Fruit fly (Drosophila melanogaster) whole organism, embryonic: ENCODE results near the gene rdog.
A peak's percentile ranks its signal among the peaks of the same experiment; 100 is the strongest.

ENCODE experiments used
- Ada2b ChIP-seq: fragments of 200-800 bp; sonication (Bioruptor generic); IDR thresholded peaks from 2 replicates; pipeline ENCODE4 v1.3.6; 2022; ENCODE audit warnings: missing biosample characterization, missing genetic modification characterization
- CG10654 ChIP-seq: fragments of 200-800 bp; sonication (Bioruptor generic); optimal IDR thresholded peaks from 2 replicates; lab custom pipeline; 2016; ENCODE audit warnings: missing biosample characterization, missing genetic modification characterization
- CG11456 ChIP-seq: fragments of 200-800 bp; sonication (Bioruptor generic); IDR thresholded peaks from 3 replicates; pipeline ENCODE4 v1.3.6; 2022; ENCODE audit warnings: missing biosample characterization, missing genetic modification characterization
- CG12236 ChIP-seq: fragments of 200-800 bp; sonication (Bioruptor generic); optimal IDR thresholded peaks from 2 replicates; lab custom pipeline; 2016; ENCODE audit warnings: missing biosample characterization, missing genetic modification characterization
- CG12659 ChIP-seq: fragments of 200-800 bp; sonication (Bioruptor generic); optimal IDR thresholded peaks from 3 replicates; lab custom pipeline; 2017; ENCODE audit warnings: mild to moderate bottlenecking, missing biosample characterization, missing genetic modification reagents, missing genetic modification characterization
- CG14667 ChIP-seq: fragments of 200-800 bp; sonication (Bioruptor generic); IDR thresholded peaks from 2 replicates; pipeline ENCODE4 v1.3.6; 2022; ENCODE audit warnings: missing biosample characterization, missing genetic modification characterization
- CG15269 ChIP-seq: fragments of 200-800 bp; sonication (Bioruptor generic); optimal IDR thresholded peaks from 2 replicates; lab custom pipeline; 2018; ENCODE audit warnings: missing biosample characterization, mild to moderate bottlenecking, missing genetic modification characterization, moderate library complexity
- CG1529 ChIP-seq: fragments of 200-800 bp; sonication (Bioruptor generic); optimal IDR thresholded peaks from 3 replicates; lab custom pipeline; 2018; ENCODE audit warnings: missing biosample characterization, missing genetic modification characterization
- CG15601 ChIP-seq: fragments of 200-800 bp; sonication (Bioruptor generic); optimal IDR thresholded peaks from 3 replicates; lab custom pipeline; 2019; ENCODE audit warnings: missing biosample characterization, mild to moderate bottlenecking, missing genetic modification characterization, moderate library complexity
- CG17328 ChIP-seq: fragments of 200-800 bp; sonication (Bioruptor generic); IDR thresholded peaks from 2 replicates; pipeline ENCODE4 v1.3.6; 2022; ENCODE audit warnings: missing biosample characterization, missing genetic modification characterization
- CG17612 ChIP-seq: fragments of 200-800 bp; sonication (Bioruptor generic); IDR thresholded peaks from 2 replicates; pipeline ENCODE4 v1.3.6; 2022; ENCODE audit warnings: missing biosample characterization, missing genetic modification characterization
- CG2199 ChIP-seq: fragments of 200-800 bp; sonication (Bioruptor generic); IDR thresholded peaks from 3 replicates; pipeline ENCODE4 v1.3.6; 2022; ENCODE audit warnings: missing biosample characterization, missing genetic modification characterization
- CG32772 ChIP-seq: fragments of 200-800 bp; sonication (Bioruptor generic); IDR thresholded peaks from 2 replicates; pipeline ENCODE4 v1.3.6; 2022; ENCODE audit warnings: missing biosample characterization, missing genetic modification characterization
- CG3407 ChIP-seq: fragments of 200-800 bp; sonication (Bioruptor generic); optimal IDR thresholded peaks from 2 replicates; lab custom pipeline; 2018; ENCODE audit warnings: missing biosample characterization, mild to moderate bottlenecking, missing genetic modification characterization
- CG34376 ChIP-seq: fragments of 200-800 bp; sonication (Bioruptor generic); optimal IDR thresholded peaks from 2 replicates; lab custom pipeline; 2018; ENCODE audit warnings: missing biosample characterization, mild to moderate bottlenecking, missing genetic modification characterization
- CG3838 ChIP-seq: fragments of 200-800 bp; sonication (Bioruptor generic); optimal IDR thresholded peaks from 3 replicates; lab custom pipeline; 2016; ENCODE audit warnings: missing biosample characterization, missing genetic modification characterization
- CG4730 ChIP-seq: fragments of 200-800 bp; sonication (Bioruptor generic); IDR thresholded peaks from 2 replicates; pipeline ENCODE4 v1.3.6; 2022; ENCODE audit warnings: missing biosample characterization, missing genetic modification characterization
- CG5953 ChIP-seq: fragments of 200-800 bp; sonication (Bioruptor generic); IDR thresholded peaks from 2 replicates; pipeline ENCODE4 v1.3.6; 2022; ENCODE audit warnings: missing biosample characterization, missing genetic modification characterization
- CG7987 ChIP-seq: fragments of 200-800 bp; sonication (Bioruptor generic); optimal IDR thresholded peaks from 2 replicates; lab custom pipeline; 2018; ENCODE audit warnings: missing biosample characterization, mild to moderate bottlenecking, missing genetic modification characterization, moderate library complexity
- CG8924 ChIP-seq: fragments of 200-800 bp; optimal IDR thresholded peaks from 3 replicates; lab custom pipeline; 2019; ENCODE audit warnings: missing biosample characterization, mild to moderate bottlenecking, missing genetic modification characterization, moderate library complexity
- Chrac-16 ChIP-seq: fragments of 200-800 bp; sonication (Bioruptor generic); optimal IDR thresholded peaks from 3 replicates; lab custom pipeline; 2016; ENCODE audit warnings: missing biosample characterization, missing genetic modification characterization
- CrebB ChIP-seq: fragments of 200-800 bp; sonication (Bioruptor generic); optimal IDR thresholded peaks from 3 replicates; lab custom pipeline; 2018; ENCODE audit warnings: missing biosample characterization, mild to moderate bottlenecking, missing genetic modification characterization
- Dad ChIP-seq: fragments of 200-800 bp; sonication (Bioruptor generic); optimal IDR thresholded peaks from 3 replicates; lab custom pipeline; 2016; ENCODE audit warnings: missing biosample characterization, missing genetic modification characterization
- E2f2 ChIP-seq: fragments of 200-800 bp; sonication (Bioruptor generic); IDR thresholded peaks from 2 replicates; pipeline ENCODE4 v1.3.6; 2022; ENCODE audit warnings: missing biosample characterization, missing genetic modification characterization
- Hey ChIP-seq: fragments of 200-800 bp; sonication (Bioruptor generic); optimal IDR thresholded peaks from 3 replicates; lab custom pipeline; 2018; ENCODE audit warnings: missing biosample characterization, mild to moderate bottlenecking, missing genetic modification characterization
- Lhr ChIP-seq: fragments of 200-800 bp; sonication (Bioruptor generic); optimal IDR thresholded peaks from 3 replicates; lab custom pipeline; 2017; ENCODE audit warnings: mild to moderate bottlenecking, missing biosample characterization, missing genetic modification reagents, missing genetic modification characterization
- MESR4 ChIP-seq: fragments of 200-800 bp; sonication (Bioruptor generic); optimal IDR thresholded peaks from 2 replicates; lab custom pipeline; 2018; ENCODE audit warnings: missing biosample characterization, mild to moderate bottlenecking, missing genetic modification characterization, moderate library complexity
- Nf-YA ChIP-seq: fragments of 200-800 bp; sonication (Bioruptor generic); IDR thresholded peaks from 2 replicates; pipeline ENCODE4 v1.3.6; 2022; ENCODE audit warnings: missing biosample characterization, missing genetic modification characterization
- Nf-YC ChIP-seq: fragments of 200-800 bp; optimal IDR thresholded peaks from 3 replicates; lab custom pipeline; 2019; ENCODE audit warnings: missing biosample characterization, mild to moderate bottlenecking, missing genetic modification characterization, moderate library complexity
- Oaz ChIP-seq: fragments of 200-800 bp; sonication (Bioruptor generic); IDR thresholded peaks from 2 replicates; pipeline ENCODE4 v1.3.6; 2022; ENCODE audit warnings: missing biosample characterization, missing genetic modification characterization
- ato ChIP-seq: fragments of 200-800 bp; sonication (Bioruptor generic); IDR thresholded peaks from 2 replicates; pipeline ENCODE4 v1.3.6; 2022; ENCODE audit warnings: missing biosample characterization, missing genetic modification characterization; ENCODE audit not compliant: partially characterized antibody
- az2 ChIP-seq: fragments of 200-800 bp; sonication (Bioruptor generic); optimal IDR thresholded peaks from 3 replicates; lab custom pipeline; 2016; ENCODE audit warnings: missing biosample characterization, missing genetic modification characterization
- caup ChIP-seq: fragments of 200-800 bp; sonication (Bioruptor generic); optimal IDR thresholded peaks from 3 replicates; lab custom pipeline; 2017; ENCODE audit warnings: missing biosample characterization, mild to moderate bottlenecking, missing genetic modification characterization, moderate library complexity; ENCODE audit not compliant: severe bottlenecking
- corto ChIP-seq: fragments of 200-800 bp; sonication (Bioruptor generic); optimal IDR thresholded peaks from 2 replicates; lab custom pipeline; 2016; ENCODE audit warnings: missing biosample characterization, mild to moderate bottlenecking, missing genetic modification characterization, moderate library complexity
- croc ChIP-seq: fragments of 200-800 bp; sonication (Bioruptor generic); conservative IDR thresholded peaks from 3 replicates; pipeline ENCODE4 v1.3.6; 2022; ENCODE audit warnings: missing biosample characterization, missing genetic modification characterization
- fd3F ChIP-seq: fragments of 200-800 bp; sonication (Bioruptor generic); optimal IDR thresholded peaks from 2 replicates; lab custom pipeline; 2018; ENCODE audit warnings: missing biosample characterization, mild to moderate bottlenecking, missing genetic modification characterization, moderate library complexity
- grau ChIP-seq: fragments of 200-800 bp; optimal IDR thresholded peaks from 3 replicates; lab custom pipeline; 2019; ENCODE audit warnings: missing biosample characterization, mild to moderate bottlenecking, missing genetic modification characterization, moderate library complexity
- hkb ChIP-seq, 2 experiments: fragments of 200-800 bp in 1 of 2; fragments of >200 bp in 1 of 2; sonication (Bioruptor generic) in 1 of 2; IDR thresholded peaks in 1 of 2; optimal IDR thresholded peaks in 1 of 2; 2 replicates each; pipeline versions ENCODE4 v1.3.6 to Lab custom; 2017 to 2022; ENCODE audit warnings: missing biosample characterization in 1 of 2, missing genetic modification characterization in 1 of 2
- inv ChIP-seq: fragments of 200-800 bp; sonication (Bioruptor generic); IDR thresholded peaks from 2 replicates; pipeline ENCODE4 v1.3.6; 2022; ENCODE audit warnings: missing biosample characterization, missing genetic modification characterization; ENCODE audit not compliant: partially characterized antibody
- jing ChIP-seq: fragments of 200-800 bp; sonication (Bioruptor generic); optimal IDR thresholded peaks from 2 replicates; lab custom pipeline; 2018; ENCODE audit warnings: missing biosample characterization, mild to moderate bottlenecking, missing genetic modification characterization
- ken ChIP-seq: fragments of 200-800 bp; sonication (Bioruptor generic); IDR thresholded peaks from 3 replicates; pipeline ENCODE4 v1.3.6; 2022; ENCODE audit warnings: missing biosample characterization, missing genetic modification characterization
- nerfin-2 ChIP-seq: fragments of 200-800 bp; sonication (Bioruptor generic); IDR thresholded peaks from 2 replicates; pipeline ENCODE4 v1.3.6; 2022; ENCODE audit warnings: missing biosample characterization, missing genetic modification characterization; ENCODE audit not compliant: partially characterized antibody
- oc ChIP-seq: fragments of 200-800 bp; sonication (Bioruptor generic); optimal IDR thresholded peaks from 2 replicates; lab custom pipeline; 2018; ENCODE audit warnings: missing biosample characterization, mild to moderate bottlenecking, missing genetic modification characterization, moderate library complexity
- org-1 ChIP-seq: fragments of 200-800 bp; sonication (Bioruptor generic); optimal IDR thresholded peaks from 2 replicates; lab custom pipeline; 2017; ENCODE audit warnings: missing biosample characterization, missing genetic modification characterization
- pho ChIP-seq: fragments of 200-800 bp; sonication (Bioruptor generic); optimal IDR thresholded peaks from 2 replicates; lab custom pipeline; 2016; ENCODE audit warnings: missing biosample characterization, missing genetic modification characterization
- slbo ChIP-seq: fragments of 200-800 bp; sonication (Bioruptor generic); IDR thresholded peaks from 2 replicates; pipeline ENCODE4 v1.3.6; 2022; ENCODE audit warnings: missing biosample characterization, missing genetic modification characterization
- so ChIP-seq: fragments of 200-800 bp; sonication (Bioruptor generic); IDR thresholded peaks from 3 replicates; pipeline ENCODE4 v1.3.6; 2022; ENCODE audit warnings: missing biosample characterization, missing genetic modification characterization
- sr ChIP-seq: fragments of 200-800 bp; sonication (Bioruptor generic); IDR thresholded peaks from 3 replicates; pipeline ENCODE4 v1.3.6; 2022; ENCODE audit warnings: missing biosample characterization, missing genetic modification characterization
- tap ChIP-seq: fragments of 200-800 bp; optimal IDR thresholded peaks from 3 replicates; lab custom pipeline; 2019; ENCODE audit warnings: missing biosample characterization, mild to moderate bottlenecking, missing genetic modification characterization, moderate library complexity
- toy ChIP-seq: fragments of 200-800 bp; sonication (Bioruptor generic); IDR thresholded peaks from 2 replicates; pipeline ENCODE4 v1.3.6; 2022; ENCODE audit warnings: missing biosample characterization, missing genetic modification characterization
- vvl ChIP-seq: fragments of 200-800 bp; sonication (Bioruptor generic); IDR thresholded peaks from 2 replicates; pipeline ENCODE4 v1.3.6; 2022; ENCODE audit warnings: missing biosample characterization, missing genetic modification characterization

Gene rdog

DNA sequence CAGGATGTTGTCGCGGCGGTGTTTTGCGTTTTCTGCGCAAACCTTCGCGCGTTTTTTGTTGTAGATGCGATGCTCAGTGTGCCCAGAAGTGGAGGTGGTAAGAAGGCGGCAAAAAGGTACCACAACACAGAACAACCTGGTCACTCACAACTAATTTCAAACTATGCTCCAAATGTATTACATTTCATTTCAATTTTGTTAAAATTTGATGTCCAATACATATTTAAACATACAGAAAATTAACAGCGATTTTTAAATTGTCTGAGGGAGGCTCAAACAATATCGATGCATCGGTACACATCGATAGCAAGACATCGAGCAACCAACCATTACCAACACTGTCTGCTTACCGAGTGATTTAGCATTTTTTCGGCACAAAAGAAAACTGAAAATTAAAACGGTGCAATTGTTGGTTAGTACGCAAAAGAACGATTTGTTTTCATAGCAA lies 4.7 kb upstream of the rdog start, which contains the start of the genes Slbp and Rpn2 (continued):
- peak; percentile 48 for TF ChIP-seq Dad (GFP tag; lab: Kevin White, UChicago)
- no peak for TF ChIP-seq Oaz (GFP tag; lab: Robert Waterston, UW)
- TF ChIP-seq Chrac-16 (GFP tag; lab: Kevin White, UChicago): peak; percentile 10
- TF ChIP-seq CG17612 (GFP tag; lab: Robert Waterston, UW): no peak
- TF ChIP-seq slbo (GFP tag; lab: Robert Waterston, UW): peak; percentile 47
- no peak for TF ChIP-seq jing (GFP tag; lab: Kevin White, UChicago)
- no peak for TF ChIP-seq toy (GFP tag; lab: Robert Waterston, UW)
- TF ChIP-seq az2 (GFP tag; lab: Kevin White, UChicago): peak; percentile 5
- peak; percentile 82 for TF ChIP-seq CG12659 (GFP tag; lab: Kevin White, UChicago)
- no peak for TF ChIP-seq CG1529 (GFP tag; lab: Kevin White, UChicago)
- no peak for TF ChIP-seq CG32772 (GFP tag; lab: Robert Waterston, UW)
- 0 out of 3 replicates have a peak, but pooled peaks have one; percentile 46 for TF ChIP-seq so (GFP tag; lab: Robert Waterston, UW)
- TF ChIP-seq CG11456: no peak
- TF ChIP-seq Ada2b: no peak
- TF ChIP-seq CG7987 (GFP tag; lab: Kevin White, UChicago): no peak
- no peak for TF ChIP-seq sr (GFP tag; lab: Robert Waterston, UW)
- TF ChIP-seq Hey (tag; lab: Kevin White, UChicago): no peak
- TF ChIP-seq Lhr (GFP tag; lab: Kevin White, UChicago): peak; percentile 41
- TF ChIP-seq CG34376 (GFP tag; lab: Kevin White, UChicago): peak; percentile 61
- TF ChIP-seq hkb (optimal IDR thresholded peaks at IDR 0.05; lab: Kevin White, UChicago): peak; percentile 82
- TF ChIP-seq hkb (GFP tag; IDR thresholded peaks at IDR 0.05; lab: Robert Waterston, UW): no peak; the same call in 1 of the 2 replicates
- TF ChIP-seq CG4730 (GFP tag; lab: Robert Waterston, UW): no peak
- no peak for TF ChIP-seq ken
- TF ChIP-seq Nf-YA (GFP tag; lab: Robert Waterston, UW): no peak
- TF ChIP-seq caup (GFP tag; lab: Kevin White, UChicago): peak; percentile 10
- peak; percentile 62; the same call in 1 of the 2 replicates for TF ChIP-seq vvl (GFP tag; lab: Robert Waterston, UW)
- TF ChIP-seq CG17328: no peak
- TF ChIP-seq CG8924 (tag; lab: Kevin White, UChicago): peak; percentile 49
- TF ChIP-seq ato: peak; percentile 74; the same call in 1 of the 2 replicates
- TF ChIP-seq MESR4 (GFP tag; lab: Kevin White, UChicago): peak; percentile 58
- peak; percentile 53 for TF ChIP-seq Nf-YC (tag; lab: Kevin White, UChicago)
- peak; percentile 50 for TF ChIP-seq grau (tag; lab: Kevin White, UChicago)
- TF ChIP-seq nerfin-2 (GFP tag; lab: Robert Waterston, UW): peak; percentile 79
- TF ChIP-seq CG10654 (GFP tag; lab: Kevin White, UChicago): no peak
- TF ChIP-seq fd3F: no peak
- TF ChIP-seq croc (GFP tag; lab: Robert Waterston, UW): no peak
- peak; percentile 68 for TF ChIP-seq pho (GFP tag; lab: Kevin White, UChicago)
- TF ChIP-seq CG2199 (GFP tag; lab: Robert Waterston, UW): no peak
- peak; percentile 81 for TF ChIP-seq E2f2
- TF ChIP-seq CrebB (tag; lab: Kevin White, UChicago): no peak
- TF ChIP-seq oc (tag; lab: Kevin White, UChicago): no peak
- peak; percentile 10 for TF ChIP-seq CG12236
- TF ChIP-seq CG15269: no peak
- TF ChIP-seq org-1 (GFP tag; lab: Kevin White, UChicago): no peak
- no peak for TF ChIP-seq CG5953 (GFP tag; lab: Robert Waterston, UW)
- no peak for TF ChIP-seq CG3838
- no peak for TF ChIP-seq CG14667 (GFP tag; lab: Robert Waterston, UW)
- peak; percentile 10 for TF ChIP-seq CG15601 (tag; lab: Kevin White, UChicago)
- TF ChIP-seq tap (tag; lab: Kevin White, UChicago): no peak
- TF ChIP-seq corto (GFP tag; lab: Kevin White, UChicago): no peak
- peak; percentile 87 for TF ChIP-seq inv (GFP tag; lab: Robert Waterston, UW)
- TF ChIP-seq CG3407: no peak
